Worm (Caenorhabditis elegans): Measurements from ENCODE around the gene T23F2.3.
A peak's percentile ranks its signal among the peaks of the same experiment; 100 is the strongest.

Gene T23F2.3

DNA sequence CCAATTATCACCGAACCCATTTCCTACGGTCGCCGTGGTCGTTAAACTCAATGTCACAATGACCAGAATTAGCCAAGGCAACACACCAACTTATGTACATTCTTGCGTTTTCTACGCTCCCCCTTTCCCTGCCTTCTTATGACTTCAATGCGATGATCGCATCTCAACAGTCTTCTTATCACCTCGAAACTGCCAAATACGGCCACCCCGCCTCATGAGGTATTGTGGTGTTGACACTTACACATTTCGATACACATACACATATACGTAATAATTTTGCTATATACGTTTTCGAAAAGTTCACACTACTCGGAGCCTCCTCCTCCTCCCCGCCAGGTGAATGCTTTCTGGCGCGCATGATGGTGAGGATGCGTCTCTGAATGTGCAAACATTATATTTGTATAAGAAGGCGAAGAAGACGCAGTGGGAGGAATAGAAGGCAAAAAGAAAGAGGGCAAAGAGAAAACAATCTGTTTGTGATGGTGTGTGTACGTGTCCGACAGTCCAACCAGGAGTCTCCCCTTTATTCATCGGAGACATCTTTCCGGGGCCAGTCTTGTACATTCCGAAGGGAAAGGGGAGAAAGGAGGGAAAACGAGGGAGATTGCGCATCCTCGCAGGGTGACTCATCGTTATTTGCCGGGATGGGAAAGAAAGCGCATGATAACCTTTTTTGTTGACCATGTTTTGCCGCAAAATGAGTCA lies 32.1 kb downstream of the T23F2.3 start:
- no peak for TF ChIP-seq pes-1 (GFP tag; IDR thresholded peaks at IDR 0.05)
- peak; percentile 65 for TF ChIP-seq B0310.2 (tag; optimal IDR thresholded peaks at IDR 0.05)
- no peak for TF ChIP-seq F13C5.2 (tag; optimal IDR thresholded peaks at IDR 0.05)
- TF ChIP-seq ama-1 (optimal IDR thresholded peaks at IDR 0.05): no peak
- TF ChIP-seq tbx-37 (GFP tag; conservative IDR thresholded peaks at IDR 0.05): peak; percentile 34; the same call in 1 of the 2 replicates
- TF ChIP-seq hmg-4 (GFP tag; optimal IDR thresholded peaks at IDR 0.05): peak; percentile 54

DNA sequence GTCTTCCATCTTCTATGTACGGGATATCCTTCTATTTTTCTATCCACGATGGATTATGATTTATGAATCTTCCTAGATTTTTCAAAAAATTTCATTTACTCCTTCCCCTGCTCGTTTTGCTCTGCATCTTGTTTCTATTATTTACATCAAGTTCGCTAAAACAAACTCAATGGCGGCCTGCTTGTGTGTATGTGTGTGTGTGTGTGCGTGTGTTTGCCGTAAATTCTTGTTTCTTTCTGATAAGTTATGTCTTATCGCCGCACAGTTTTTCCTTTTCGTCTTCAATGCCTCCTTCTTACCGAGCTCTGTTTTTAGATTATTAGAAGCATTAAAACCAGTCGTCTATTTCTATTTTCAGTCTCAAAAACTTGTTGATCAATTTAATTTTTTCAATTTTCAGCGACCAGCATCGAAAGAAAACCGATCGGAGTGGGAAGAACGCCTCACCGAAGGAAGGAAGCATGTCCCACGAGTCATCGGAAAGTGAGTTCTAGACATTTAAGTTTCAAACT lies 32.8 kb downstream of the T23F2.3 start, which contains the start of gene dlg-1:
Gene dlg-1 (plus strand): TSS at position 401 of the 512 bp plus-strand sequence.
- TF ChIP-seq aly-1 (tag; optimal IDR thresholded peaks at IDR 0.05) (no peak), scrt-1 (GFP tag; IDR thresholded peaks at IDR 0.05) (no peak), tbx-37 (GFP tag; conservative IDR thresholded peaks at IDR 0.05) (no peak), ama-1 (optimal IDR thresholded peaks at IDR 0.05) (no peak), tbx-11 (GFP tag; IDR thresholded peaks at IDR 0.05) (no peak), F13C5.2 (tag; optimal IDR thresholded peaks at IDR 0.05) (no peak), hnd-1 (tag; optimal IDR thresholded peaks at IDR 0.05) (no peak), hmg-4 (GFP tag; optimal IDR thresholded peaks at IDR 0.05) (no peak), sea-1 (GFP tag; conservative IDR thresholded peaks at IDR 0.05) (no peak), ets-7 (tag; optimal IDR thresholded peaks at IDR 0.05) (no peak), B0310.2 (tag; optimal IDR thresholded peaks at IDR 0.05) (no peak), flt-1 (GFP tag; IDR thresholded peaks at IDR 0.05) (no peak), hmbx-1 (tag; optimal IDR thresholded peaks at IDR 0.05) (no peak), ceh-36 (tag; optimal IDR thresholded peaks at IDR 0.05) (no peak), ceh-13 (GFP tag; optimal IDR thresholded peaks at IDR 0.05) (no peak), tra-4 (tag; optimal IDR thresholded peaks at IDR 0.05) (no peak), pes-1 (GFP tag; IDR thresholded peaks at IDR 0.05) (no peak)

DNA sequence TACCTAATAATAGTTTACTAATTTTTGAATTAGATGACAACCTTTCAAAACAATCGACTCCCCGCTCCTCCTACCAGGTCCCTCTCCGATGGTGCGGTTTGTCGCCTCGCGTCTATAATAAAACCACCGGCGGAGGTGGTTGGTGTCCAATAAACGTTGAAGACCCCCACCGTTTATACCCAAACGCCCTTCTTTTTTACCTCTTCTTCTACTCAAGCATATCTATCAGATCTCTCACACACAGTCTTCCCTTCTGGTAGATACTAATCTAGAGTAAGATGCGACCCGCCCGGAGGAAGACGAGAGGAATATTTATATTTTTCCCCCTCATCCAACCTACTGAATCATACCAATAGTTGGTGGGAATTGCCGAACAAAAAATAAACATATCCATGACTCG lies 33.3 kb downstream of the T23F2.3 start:
- TF ChIP-seq hmbx-1 (tag; optimal IDR thresholded peaks at IDR 0.05) (no peak), ceh-36 (tag; optimal IDR thresholded peaks at IDR 0.05) (no peak), F13C5.2 (tag; optimal IDR thresholded peaks at IDR 0.05) (no peak), aly-1 (tag; optimal IDR thresholded peaks at IDR 0.05) (no peak)

DNA sequence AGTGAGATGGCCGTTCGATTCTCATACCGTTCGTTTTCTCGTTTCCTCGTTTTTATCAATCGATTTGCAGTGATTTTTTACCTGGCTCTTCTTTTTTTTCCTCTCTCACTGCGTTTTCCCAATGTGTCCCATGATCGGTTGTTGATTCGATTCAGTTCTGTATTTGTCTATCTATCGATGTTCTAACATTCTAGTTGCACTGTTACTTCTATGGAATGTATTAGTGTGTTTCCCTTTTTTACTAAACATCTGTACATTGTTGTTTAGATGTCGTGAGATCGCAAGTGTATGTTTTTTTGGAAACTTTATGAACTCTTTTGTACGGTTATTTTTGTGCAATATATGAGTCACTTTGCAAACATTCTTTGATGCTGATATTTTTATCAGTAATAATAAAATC lies 34.5 kb downstream of the T23F2.3 start:
- TF ChIP-seq F13C5.2 (tag; optimal IDR thresholded peaks at IDR 0.05) (no peak), tbx-37 (GFP tag; conservative IDR thresholded peaks at IDR 0.05) (no peak), ama-1 (optimal IDR thresholded peaks at IDR 0.05) (no peak), tbx-11 (GFP tag; IDR thresholded peaks at IDR 0.05) (no peak), hnd-1 (tag; optimal IDR thresholded peaks at IDR 0.05) (no peak), hmg-4 (GFP tag; optimal IDR thresholded peaks at IDR 0.05) (no peak), scrt-1 (GFP tag; IDR thresholded peaks at IDR 0.05) (no peak), B0310.2 (tag; optimal IDR thresholded peaks at IDR 0.05) (no peak), sea-1 (GFP tag; conservative IDR thresholded peaks at IDR 0.05) (no peak)

DNA sequence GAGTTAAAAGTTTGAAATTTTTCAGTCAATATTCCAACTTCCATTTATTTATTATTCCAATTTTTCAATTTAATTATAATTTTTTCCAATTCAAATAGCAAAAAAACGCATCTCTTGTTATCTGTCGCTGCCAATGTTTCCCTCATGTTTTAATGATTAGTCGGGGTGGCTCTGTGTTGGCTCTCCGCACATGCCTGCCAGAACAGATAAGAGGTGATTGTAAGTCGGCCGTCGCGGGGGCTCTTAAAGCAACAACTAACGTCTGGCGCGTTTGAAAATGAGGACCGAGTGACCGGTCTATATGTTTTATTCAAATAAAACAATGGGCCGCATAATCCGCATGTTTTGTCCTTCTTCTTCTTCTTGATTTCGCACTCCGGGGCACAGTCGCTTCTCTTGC lies 35.8 kb downstream of the T23F2.3 start:
- TF ChIP-seq hmbx-1 (tag; optimal IDR thresholded peaks at IDR 0.05) (no peak), hmg-4 (GFP tag; optimal IDR thresholded peaks at IDR 0.05) (no peak), sea-1 (GFP tag; conservative IDR thresholded peaks at IDR 0.05) (no peak), tbx-11 (GFP tag; IDR thresholded peaks at IDR 0.05) (no peak), aly-1 (tag; optimal IDR thresholded peaks at IDR 0.05) (no peak), ets-7 (tag; optimal IDR thresholded peaks at IDR 0.05) (no peak), scrt-1 (GFP tag; IDR thresholded peaks at IDR 0.05) (no peak), hnd-1 (tag; optimal IDR thresholded peaks at IDR 0.05) (no peak), B0310.2 (tag; optimal IDR thresholded peaks at IDR 0.05) (no peak), ama-1 (optimal IDR thresholded peaks at IDR 0.05) (no peak), tbx-37 (GFP tag; conservative IDR thresholded peaks at IDR 0.05) (no peak), ceh-13 (GFP tag; optimal IDR thresholded peaks at IDR 0.05) (no peak), pes-1 (GFP tag; IDR thresholded peaks at IDR 0.05) (no peak), F13C5.2 (tag; optimal IDR thresholded peaks at IDR 0.05) (no peak), tra-4 (tag; optimal IDR thresholded peaks at IDR 0.05) (no peak), flt-1 (GFP tag; IDR thresholded peaks at IDR 0.05) (no peak), ceh-36 (tag; optimal IDR thresholded peaks at IDR 0.05) (no peak)

DNA sequence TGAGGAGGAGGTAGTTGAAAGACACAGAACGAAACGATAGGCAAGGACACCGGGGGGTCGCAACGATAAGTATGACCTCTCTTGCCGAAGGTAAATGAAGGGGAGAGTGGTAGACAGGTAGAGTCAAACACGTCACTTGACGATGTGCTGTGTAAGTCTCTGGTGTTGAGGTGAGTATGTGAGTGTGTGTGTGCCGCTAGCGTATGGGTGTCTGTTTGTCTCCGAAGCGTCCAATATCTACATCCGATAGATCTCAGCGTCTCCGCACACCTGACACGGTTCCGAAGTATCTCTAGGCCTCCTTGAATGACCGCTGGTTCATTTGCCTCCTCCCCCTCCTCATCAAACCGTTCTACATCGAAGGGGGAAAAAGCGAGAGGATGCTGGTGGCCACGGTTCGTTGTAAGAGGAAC lies 37.0 kb downstream of the T23F2.3 start:
- TF ChIP-seq ceh-13 (GFP tag; optimal IDR thresholded peaks at IDR 0.05) (no peak), tbx-37 (GFP tag; conservative IDR thresholded peaks at IDR 0.05) (no peak; the same call in 1 of the 2 replicates), hmg-4 (GFP tag; optimal IDR thresholded peaks at IDR 0.05) (peak; percentile 92), tbx-11 (GFP tag; IDR thresholded peaks at IDR 0.05) (0 out of 2 replicates have a peak, but pooled peaks have one; percentile 29), F13C5.2 (tag; optimal IDR thresholded peaks at IDR 0.05) (peak; percentile 60), sea-1 (GFP tag; conservative IDR thresholded peaks at IDR 0.05) (peak; percentile 37; the same call in 1 of the 2 replicates), tra-4 (tag; optimal IDR thresholded peaks at IDR 0.05) (no peak), ama-1 (optimal IDR thresholded peaks at IDR 0.05) (no peak), hnd-1 (tag; optimal IDR thresholded peaks at IDR 0.05) (no peak), flt-1 (GFP tag; IDR thresholded peaks at IDR 0.05) (0 out of 2 replicates have a peak, but pooled peaks have one; percentile 7), hmbx-1 (tag; optimal IDR thresholded peaks at IDR 0.05) (no peak), B0310.2 (tag; optimal IDR thresholded peaks at IDR 0.05) (peak; percentile 65), pes-1 (GFP tag; IDR thresholded peaks at IDR 0.05) (no peak), ceh-36 (tag; optimal IDR thresholded peaks at IDR 0.05) (no peak), aly-1 (tag; optimal IDR thresholded peaks at IDR 0.05) (no peak), scrt-1 (GFP tag; IDR thresholded peaks at IDR 0.05) (no peak), ets-7 (tag; optimal IDR thresholded peaks at IDR 0.05) (no peak)

DNA sequence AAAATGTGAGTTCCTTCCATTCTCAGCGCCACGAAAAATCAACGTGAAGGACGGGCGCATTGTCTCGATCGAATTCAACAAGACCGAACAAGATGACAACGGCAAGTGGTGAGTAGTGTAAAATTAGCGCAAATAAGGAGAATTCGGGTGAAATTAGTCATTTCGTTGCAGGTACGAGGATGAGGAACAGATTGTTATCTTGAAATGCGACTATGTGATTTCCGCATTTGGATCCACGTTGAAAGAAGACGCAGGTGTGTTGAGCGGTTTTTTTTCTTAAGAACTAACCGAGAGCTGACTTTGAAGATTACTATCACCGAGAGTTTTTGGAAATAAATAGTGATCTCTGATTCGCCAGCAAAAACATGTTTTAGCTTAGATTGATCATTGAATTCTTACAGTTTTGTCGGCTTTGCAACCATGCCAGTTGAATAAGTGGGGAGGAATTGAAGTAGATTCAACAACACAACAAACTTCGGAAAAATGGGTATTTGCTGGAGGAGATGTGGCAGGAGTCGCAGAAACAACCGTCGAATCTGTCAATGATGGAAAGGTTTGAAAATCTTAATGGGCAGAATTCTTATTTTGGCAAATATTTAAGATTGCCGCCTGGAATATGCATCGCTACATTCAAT lies 41.9 kb downstream of the T23F2.3 start:
- TF ChIP-seq ets-7 (tag; optimal IDR thresholded peaks at IDR 0.05) (no peak), pes-1 (GFP tag; IDR thresholded peaks at IDR 0.05) (no peak), scrt-1 (GFP tag; IDR thresholded peaks at IDR 0.05) (no peak)
